Worm (Caenorhabditis elegans): Measurements from ENCODE around the gene F35B12.9.

Gene F35B12.9

DNA sequence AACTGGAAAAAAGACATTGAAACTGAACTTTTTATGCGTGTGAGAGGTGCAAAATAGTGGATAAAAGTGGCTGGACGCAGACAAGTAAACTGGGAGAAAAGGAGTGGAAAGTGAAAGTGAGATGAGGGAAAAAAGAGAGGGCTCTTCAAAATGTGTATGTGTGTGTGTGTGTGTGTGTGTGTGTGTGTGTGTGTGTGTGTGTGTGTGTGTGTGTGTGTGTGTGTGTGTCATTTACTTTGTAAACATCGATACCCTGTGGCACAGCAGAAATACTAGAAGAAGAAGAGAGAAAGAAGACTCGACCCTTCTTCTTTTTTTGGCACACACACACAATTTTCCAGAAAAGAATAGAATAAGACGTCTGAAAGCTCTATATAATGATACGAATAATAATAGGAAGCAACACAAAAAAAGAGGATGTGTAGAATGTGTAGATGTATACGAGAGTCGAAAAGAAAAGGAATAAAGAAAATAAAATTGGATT lies 37.7 kb downstream of the F35B12.9 start:
- TF ChIP-seq Y105C5A.15 (GFP tag; IDR thresholded peaks at IDR 0.05) (no peak), R02D3.7 (tag; optimal IDR thresholded peaks at IDR 0.05) (no peak), dve-1 (tag; optimal IDR thresholded peaks at IDR 0.05; ENCODE audit: insufficient read depth) (peak; percentile 62), Y75B8A.6 (GFP tag; IDR thresholded peaks at IDR 0.05) (no peak), nhr-41 (GFP tag; IDR thresholded peaks at IDR 0.05) (no peak), ceh-28 (tag; optimal IDR thresholded peaks at IDR 0.05) (no peak), pqm-1 (tag; optimal IDR thresholded peaks at IDR 0.05) (no peak), nhr-42 (GFP tag; IDR thresholded peaks at IDR 0.05) (no peak), ceh-44 (GFP tag; IDR thresholded peaks at IDR 0.05) (no peak), vab-7 (GFP tag; IDR thresholded peaks at IDR 0.05) (no peak), daf-12 (tag; optimal IDR thresholded peaks at IDR 0.05) (no peak), ceh-32 (tag; optimal IDR thresholded peaks at IDR 0.05; ENCODE audit: poor library complexity) (no peak), ceh-20 (GFP tag; IDR thresholded peaks at IDR 0.05) (peak; percentile 76), mdt-29 (GFP tag; IDR thresholded peaks at IDR 0.05) (no peak), cey-2 (tag; optimal IDR thresholded peaks at IDR 0.05; ENCODE audit: borderline replicate concordance, insufficient read depth) (no peak), hmg-1.1 (GFP tag; IDR thresholded peaks at IDR 0.05) (peak; percentile 63), daf-19 (GFP tag; conservative IDR thresholded peaks at IDR 0.05) (no peak), nhr-10 (tag; optimal IDR thresholded peaks at IDR 0.05) (no peak), arid-1 (GFP tag; conservative IDR thresholded peaks at IDR 0.05) (no peak), set-16 (GFP tag; IDR thresholded peaks at IDR 0.05) (no peak), lin-1 (GFP tag; IDR thresholded peaks at IDR 0.05) (no peak), F37D6.2 (tag; optimal IDR thresholded peaks at IDR 0.05) (no peak), hif-1 (tag; optimal IDR thresholded peaks at IDR 0.05) (peak in 1 of 2 experiments; percentile 60), snpc-4 (tag; optimal IDR thresholded peaks at IDR 0.05) (no peak), ZK337.2 (GFP tag; IDR thresholded peaks at IDR 0.05) (no peak), F26F4.8 (GFP tag; conservative IDR thresholded peaks at IDR 0.05) (no peak), lin-39 (tag; optimal IDR thresholded peaks at IDR 0.05) (no peak), ctbp-1 (GFP tag; IDR thresholded peaks at IDR 0.05) (peak; percentile 63; the same call in 1 of the 2 replicates), zfp-3 (GFP tag; conservative IDR thresholded peaks at IDR 0.05) (no peak), aha-1 (tag) (peak; percentile 95), nhr-237 (tag; optimal IDR thresholded peaks at IDR 0.05) (no peak), hlh-30 (tag; optimal IDR thresholded peaks at IDR 0.05; ENCODE audit: insufficient read depth) (peak; percentile 74), dmd-6 (GFP tag; IDR thresholded peaks at IDR 0.05) (peak; percentile 33; the same call in 1 of the 2 replicates), egl-43 (GFP tag; IDR thresholded peaks at IDR 0.05) (peak; percentile 69; the same call in 1 of the 2 replicates), ztf-7 (tag; optimal IDR thresholded peaks at IDR 0.05) (no peak), rbr-2 (tag; optimal IDR thresholded peaks at IDR 0.05) (peak; percentile 50), daf-16 (GFP tag; optimal IDR thresholded peaks at IDR 0.05) (peak in 1 of 2 experiments; percentile 46), daf-16 (tag; optimal IDR thresholded peaks at IDR 0.05) (no peak), nhr-11 (tag; optimal IDR thresholded peaks at IDR 0.05) (peak; percentile 65), pha-4 (GFP tag; IDR thresholded peaks at IDR 0.05) (no peak), pha-4 (tag; optimal IDR thresholded peaks at IDR 0.05) (peak; percentile 73), sdz-12 (GFP tag; optimal IDR thresholded peaks at IDR 0.05) (no peak), unc-62 (GFP tag; optimal IDR thresholded peaks at IDR 0.05 in 1 of 2) (peak in 1 of 2 experiments; percentile 75), unc-62 (tag; optimal IDR thresholded peaks at IDR 0.05) (no peak), duxl-1 (tag; optimal IDR thresholded peaks at IDR 0.05; ENCODE audit: poor library complexity) (no peak), nhr-102 (tag; optimal IDR thresholded peaks at IDR 0.05) (no peak), ceh-62 (tag; optimal IDR thresholded peaks at IDR 0.05) (no peak), nhr-28 (tag; optimal IDR thresholded peaks at IDR 0.05) (peak; percentile 35), nhr-111 (GFP tag; optimal IDR thresholded peaks at IDR 0.05) (no peak), mes-2 (tag; optimal IDR thresholded peaks at IDR 0.05; ENCODE audit: poor library complexity, severe bottlenecking) (peak; percentile 48), lin-15B (tag; optimal IDR thresholded peaks at IDR 0.05) (no peak)

Data from whole organism, L4 larva.